Worm (Caenorhabditis elegans): ENCODE measurements around the gene C14A11.5.

Gene C14A11.5

DNA sequence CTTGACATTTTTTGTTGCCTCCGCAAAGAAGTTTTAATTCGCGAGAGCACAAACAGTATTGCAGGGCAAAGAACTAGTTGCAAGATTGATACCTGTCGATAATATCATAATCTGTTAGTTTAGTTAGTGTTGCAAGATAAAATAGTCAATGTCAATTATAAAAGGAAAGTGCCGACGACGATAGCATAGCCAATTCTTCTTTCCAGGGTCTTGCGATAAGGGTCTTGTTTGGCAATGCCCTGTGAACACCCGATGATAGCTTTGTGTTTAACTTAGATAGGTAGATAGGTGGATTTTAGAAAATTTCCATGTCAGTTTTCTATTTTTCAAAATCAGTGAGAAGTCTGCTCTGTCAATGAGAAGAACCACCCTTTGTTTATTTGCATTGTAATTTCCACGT is 13.0 kb downstream of the C14A11.5 start:
- no peak for TF ChIP-seq med-1 (GFP tag; optimal IDR thresholded peaks at IDR 0.05; ENCODE audit: insufficient read depth)
- no peak for TF ChIP-seq ref-1 (GFP tag; conservative IDR thresholded peaks at IDR 0.05)
- no peak for TF ChIP-seq cog-1 (tag; optimal IDR thresholded peaks at IDR 0.05)
- TF ChIP-seq klf-2 (GFP tag; conservative IDR thresholded peaks at IDR 0.05) = no peak
- no peak for TF ChIP-seq ztf-23 (GFP tag; IDR thresholded peaks at IDR 0.05)
- no peak for TF ChIP-seq ztf-29 (GFP tag; IDR thresholded peaks at IDR 0.05)
- TF ChIP-seq tab-1 (GFP tag; IDR thresholded peaks at IDR 0.05) = no peak
- TF ChIP-seq flt-1 (GFP tag; IDR thresholded peaks at IDR 0.05) = no peak
- TF ChIP-seq T22C8.4 (GFP tag; IDR thresholded peaks at IDR 0.05) = no peak

- TF ChIP-seq flt-1 (GFP tag; IDR thresholded peaks at IDR 0.05) (peak; percentile 37; the same call in 1 of the 2 replicates), med-1 (GFP tag; optimal IDR thresholded peaks at IDR 0.05; ENCODE audit: insufficient read depth) (no peak)
Measured at ce11 chrX:2793527-2793926, 13.8 kb downstream of the C14A11.5 start.

DNA sequence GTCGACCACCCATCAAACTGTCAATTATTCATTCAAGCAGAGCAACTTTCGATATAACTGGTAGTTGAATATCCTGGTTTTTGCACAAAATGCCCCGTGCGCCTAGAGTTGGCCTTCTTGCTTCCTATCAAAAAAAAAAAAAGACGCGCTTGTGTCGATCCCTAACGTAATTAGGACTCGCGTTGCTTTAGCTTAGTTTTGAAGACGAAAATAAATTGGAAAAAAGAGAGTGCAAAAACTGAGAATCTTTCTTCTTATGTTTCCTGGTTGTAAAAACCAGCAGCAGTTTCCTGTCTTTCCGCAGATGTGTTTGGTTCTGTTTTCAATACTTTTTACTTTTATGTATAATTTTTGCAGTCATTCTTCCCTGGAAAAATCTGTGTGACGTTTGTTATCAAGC is 29.4 kb downstream of the C14A11.5 start:
- TF ChIP-seq ztf-23 (GFP tag; IDR thresholded peaks at IDR 0.05) (no peak), tab-1 (GFP tag; IDR thresholded peaks at IDR 0.05) (no peak), klf-2 (GFP tag; conservative IDR thresholded peaks at IDR 0.05) (no peak), ztf-29 (GFP tag; IDR thresholded peaks at IDR 0.05) (no peak), cog-1 (tag; optimal IDR thresholded peaks at IDR 0.05) (no peak), ref-1 (GFP tag; conservative IDR thresholded peaks at IDR 0.05) (no peak), T22C8.4 (GFP tag; IDR thresholded peaks at IDR 0.05) (no peak)

DNA sequence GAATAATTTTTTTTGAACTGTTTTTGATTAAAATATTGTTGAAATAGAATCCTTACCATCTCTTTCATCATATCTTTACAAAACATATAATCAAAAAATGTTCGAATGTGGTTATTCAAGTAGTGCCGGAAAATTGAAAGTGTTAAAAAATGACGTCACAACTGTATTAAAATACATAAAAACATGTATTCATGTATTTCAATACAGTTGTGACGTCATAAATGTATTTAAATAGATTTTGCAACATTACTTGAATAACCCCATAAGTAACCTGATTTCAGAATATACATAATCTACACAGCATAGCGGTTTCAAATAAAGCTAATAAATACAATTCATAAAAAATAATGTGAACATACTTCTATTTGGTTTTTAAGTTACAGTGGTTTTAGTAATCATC is 30.4 kb downstream of the C14A11.5 start:
- TF ChIP-seq tab-1 (GFP tag; IDR thresholded peaks at IDR 0.05) (no peak), T22C8.4 (GFP tag; IDR thresholded peaks at IDR 0.05) (no peak), cog-1 (tag; optimal IDR thresholded peaks at IDR 0.05) (no peak), klf-2 (GFP tag; conservative IDR thresholded peaks at IDR 0.05) (no peak), ref-1 (GFP tag; conservative IDR thresholded peaks at IDR 0.05) (no peak)

DNA sequence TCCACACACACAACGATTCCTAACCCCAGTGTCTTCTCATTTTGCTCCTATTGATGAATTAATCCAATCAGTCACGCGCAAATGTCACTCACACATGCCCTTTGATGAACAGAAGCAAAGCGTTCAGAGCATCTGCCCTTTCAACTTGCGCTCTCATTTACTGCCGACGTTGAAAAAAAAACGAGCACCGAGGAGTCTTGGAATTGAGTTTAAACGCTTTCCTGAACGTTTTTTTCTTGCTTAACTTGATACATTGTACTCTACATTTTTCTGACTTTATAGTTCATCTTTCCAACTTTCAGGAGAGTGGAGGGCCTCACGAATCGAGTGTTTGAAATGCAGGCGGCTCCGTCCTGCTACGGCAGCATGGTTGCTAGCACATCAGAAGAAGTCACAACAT is 35.6 kb downstream of the C14A11.5 start, which contains the start of gene cgef-1:
cgef-1 (plus strand) TSS at position 301 of the 400 bp plus-strand sequence.
- TF ChIP-seq med-1 (GFP tag; optimal IDR thresholded peaks at IDR 0.05; ENCODE audit: insufficient read depth) = no peak
- no peak for TF ChIP-seq tab-1 (GFP tag; IDR thresholded peaks at IDR 0.05)
- TF ChIP-seq cog-1 (tag; optimal IDR thresholded peaks at IDR 0.05) = no peak
- no peak for TF ChIP-seq flt-1 (GFP tag; IDR thresholded peaks at IDR 0.05)
- TF ChIP-seq ztf-29 (GFP tag; IDR thresholded peaks at IDR 0.05) = no peak
- no peak for TF ChIP-seq klf-2 (GFP tag; conservative IDR thresholded peaks at IDR 0.05)
- no peak for TF ChIP-seq ztf-23 (GFP tag; IDR thresholded peaks at IDR 0.05)
- TF ChIP-seq ref-1 (GFP tag; conservative IDR thresholded peaks at IDR 0.05) = no peak
- no peak for TF ChIP-seq T22C8.4 (GFP tag; IDR thresholded peaks at IDR 0.05)

- TF ChIP-seq cog-1 (tag; optimal IDR thresholded peaks at IDR 0.05) (no peak), klf-2 (GFP tag; conservative IDR thresholded peaks at IDR 0.05) (no peak), ref-1 (GFP tag; conservative IDR thresholded peaks at IDR 0.05) (no peak), med-1 (GFP tag; optimal IDR thresholded peaks at IDR 0.05; ENCODE audit: insufficient read depth) (no peak)
Measured at ce11 chrX:2769685-2770084, 37.6 kb downstream of the C14A11.5 start, which contains the start of gene F55F1.2. Gene F55F1.2, minus strand, starts transcription at chrX:2770060.

DNA sequence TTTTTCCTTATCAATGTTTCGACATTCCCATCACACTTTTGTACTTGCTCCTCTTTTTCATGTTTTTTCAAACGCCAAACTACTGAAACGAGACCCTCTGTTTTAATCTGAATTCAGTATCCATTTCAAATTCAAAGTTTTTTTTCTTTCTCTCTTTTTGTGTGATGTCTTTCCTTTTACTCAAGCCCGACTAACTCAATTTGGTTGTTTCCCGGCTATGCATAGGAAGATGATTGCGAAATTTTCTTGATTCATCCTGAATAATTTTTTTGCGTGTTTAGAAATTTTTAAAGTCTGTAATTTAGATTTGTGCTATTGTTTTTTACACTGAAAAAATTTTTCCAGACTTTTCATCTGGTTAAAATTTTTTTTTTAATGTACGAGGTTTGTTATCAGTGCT is 43.0 kb downstream of the C14A11.5 start:
- TF ChIP-seq ztf-23 (GFP tag; IDR thresholded peaks at IDR 0.05) (no peak), cog-1 (tag; optimal IDR thresholded peaks at IDR 0.05) (no peak), flt-1 (GFP tag; IDR thresholded peaks at IDR 0.05) (no peak), T22C8.4 (GFP tag; IDR thresholded peaks at IDR 0.05) (no peak), med-1 (GFP tag; optimal IDR thresholded peaks at IDR 0.05; ENCODE audit: insufficient read depth) (no peak), ztf-29 (GFP tag; IDR thresholded peaks at IDR 0.05) (no peak), ref-1 (GFP tag; conservative IDR thresholded peaks at IDR 0.05) (no peak), klf-2 (GFP tag; conservative IDR thresholded peaks at IDR 0.05) (no peak), tab-1 (GFP tag; IDR thresholded peaks at IDR 0.05) (no peak)

DNA sequence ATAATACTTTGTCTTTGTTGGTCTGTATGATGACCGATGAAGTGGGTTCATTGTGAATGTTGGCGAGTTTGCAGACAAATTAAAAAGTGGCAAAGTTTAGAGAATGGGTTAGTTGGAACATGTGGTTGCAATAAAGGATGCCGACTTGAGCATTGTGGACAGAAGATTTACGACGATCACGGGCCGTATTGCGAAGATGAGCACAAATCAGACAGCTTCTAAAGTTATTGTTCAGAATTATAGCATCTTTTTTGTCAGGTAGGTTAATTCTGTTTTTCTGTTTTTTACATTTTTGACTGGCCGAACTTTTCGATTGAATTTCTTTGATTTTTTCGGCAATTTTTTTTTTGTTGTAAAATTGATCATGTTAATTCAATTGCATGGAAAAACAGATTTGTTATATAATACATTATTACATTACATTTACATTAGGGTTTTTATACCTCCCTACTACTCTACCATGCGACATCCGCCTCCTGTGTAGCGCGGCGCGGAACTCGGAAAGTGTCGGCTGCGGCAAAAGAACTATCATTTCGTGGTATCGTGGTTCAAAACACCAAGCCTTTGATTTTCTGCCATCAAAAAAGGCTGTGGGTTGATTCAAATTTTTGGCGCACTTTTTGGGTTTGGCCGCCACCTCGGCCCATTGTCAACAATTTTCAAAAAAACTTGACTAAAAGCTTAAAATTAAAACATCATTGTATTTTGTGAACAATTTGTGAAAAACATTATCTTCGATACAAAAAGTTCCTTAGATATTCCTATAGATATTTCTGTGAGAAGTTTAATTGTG is 43.7 kb downstream of the C14A11.5 start, which contains the start of gene unc-2:
unc-2 (minus strand) TSS at position 51 of the 793 bp plus-strand sequence.
- no peak for TF ChIP-seq cog-1 (tag; optimal IDR thresholded peaks at IDR 0.05)
- TF ChIP-seq flt-1 (GFP tag; IDR thresholded peaks at IDR 0.05) = no peak
- no peak for TF ChIP-seq ref-1 (GFP tag; conservative IDR thresholded peaks at IDR 0.05)
- TF ChIP-seq tab-1 (GFP tag; IDR thresholded peaks at IDR 0.05) = no peak
- no peak for TF ChIP-seq med-1 (GFP tag; optimal IDR thresholded peaks at IDR 0.05; ENCODE audit: insufficient read depth)
- no peak for TF ChIP-seq T22C8.4 (GFP tag; IDR thresholded peaks at IDR 0.05)
- no peak for TF ChIP-seq klf-2 (GFP tag; conservative IDR thresholded peaks at IDR 0.05)
- no peak for TF ChIP-seq ztf-23 (GFP tag; IDR thresholded peaks at IDR 0.05)
- TF ChIP-seq ztf-29 (GFP tag; IDR thresholded peaks at IDR 0.05) = no peak

Measured in whole organism, midembryonic.